Fruit fly (Drosophila melanogaster) whole organism, prepupa: ENCODE results near the gene CG4497.

Experiments
- CG10669 ChIP-seq: fragments of 200-800 bp; sonication (Bioruptor generic); optimal IDR thresholded peaks from 3 replicates; lab custom pipeline; 2018; ENCODE audit warnings: missing biosample characterization, mild to moderate bottlenecking, missing genetic modification characterization, moderate library complexity
- CG11294 ChIP-seq: fragments of 200-800 bp; sonication (Bioruptor generic); IDR thresholded peaks from 2 replicates; pipeline ENCODE4 v1.3.6; 2022; ENCODE audit warnings: missing biosample characterization, missing genetic modification characterization
- CG8119 ChIP-seq: fragments of 200-800 bp; sonication (Bioruptor generic); IDR thresholded peaks from 3 replicates; pipeline ENCODE4 v1.3.6; 2022; ENCODE audit warnings: missing biosample characterization, missing genetic modification characterization
- Hr39 ChIP-seq: fragments of 200-800 bp; sonication (Bioruptor generic); optimal IDR thresholded peaks from 2 replicates; lab custom pipeline; 2016; ENCODE audit warnings: missing biosample characterization, missing genetic modification characterization
- Hr4 ChIP-seq: fragments of 200-800 bp; sonication (Bioruptor generic); optimal IDR thresholded peaks from 3 replicates; lab custom pipeline; 2016; ENCODE audit warnings: missing biosample characterization, missing genetic modification characterization
- Met ChIP-seq: fragments of 200-800 bp; sonication (Bioruptor generic); optimal IDR thresholded peaks from 3 replicates; lab custom pipeline; 2016; ENCODE audit warnings: missing biosample characterization, missing genetic modification characterization
- eg ChIP-seq: fragments of 200-800 bp; sonication (Bioruptor generic); IDR thresholded peaks from 3 replicates; pipeline ENCODE4 v1.3.6; 2022; ENCODE audit warnings: missing biosample characterization, missing genetic modification characterization

DNA sequence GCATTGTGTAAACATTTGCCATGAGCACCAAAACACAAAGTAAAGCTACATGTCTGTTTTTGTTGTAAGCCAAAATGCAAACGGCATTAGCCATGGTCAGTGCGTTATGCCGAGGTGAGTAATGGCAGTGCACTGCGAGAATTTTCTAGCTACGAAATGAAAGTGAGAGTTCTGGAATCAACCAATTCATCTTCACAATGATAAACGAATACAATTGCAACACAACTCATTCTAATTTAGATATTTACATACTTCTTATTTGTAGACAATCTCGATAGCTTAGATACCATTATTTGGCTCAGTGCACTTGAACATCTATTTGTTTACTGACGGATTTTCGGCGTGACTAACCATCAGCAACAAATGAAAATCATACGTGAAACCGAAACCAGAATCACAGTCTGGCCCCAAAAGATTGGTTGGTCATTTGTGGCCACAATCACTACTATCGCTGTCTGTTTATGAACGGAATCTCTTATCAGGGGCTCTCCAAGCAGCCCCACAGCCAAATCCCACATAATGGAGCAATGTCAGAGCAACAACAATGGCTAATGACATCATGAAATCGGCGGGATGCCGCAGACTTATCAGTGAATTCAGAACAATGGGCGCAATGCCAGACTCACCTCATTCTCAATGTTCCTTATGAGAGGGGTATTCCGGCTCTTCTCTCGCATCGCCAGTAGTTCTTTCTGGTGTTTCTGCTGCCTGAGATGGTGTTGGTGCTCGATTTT lies 39.4 kb downstream of the CG4497 start:
- TF ChIP-seq CG8119 (no peak), Hr39 (GFP tag; lab: Kevin White, UChicago) (peak; percentile 52), eg (GFP tag; lab: Robert Waterston, UW) (peak; percentile 53), CG11294 (GFP tag; lab: Robert Waterston, UW) (no peak), Met (GFP tag; lab: Kevin White, UChicago) (peak; percentile 18), Hr4 (GFP tag; lab: Kevin White, UChicago) (peak; percentile 30), CG10669 (peak; percentile 15)
